Worm (Caenorhabditis elegans) whole organism, late embryonic: ENCODE measurements around the gene emb-5.

Source experiments
- C08G9.2 ChIP-seq: sonication (generic microtip); optimal IDR thresholded peaks from 2 replicates; lab custom pipeline; 2016; ENCODE audit warnings: mild to moderate bottlenecking, missing genetic modification characterization, moderate library complexity, missing compliant biosample characterization
- K09A11.1 ChIP-seq: sonication (generic microtip); optimal IDR thresholded peaks from 2 replicates; lab custom pipeline; 2017; ENCODE audit warnings: antibody characterized with exemption, mild to moderate bottlenecking, missing genetic modification characterization, missing compliant biosample characterization; ENCODE audit not compliant: insufficient read depth
- T23F11.4 ChIP-seq: fragments of 200-800 bp; sonication (Bioruptor generic); optimal IDR thresholded peaks from 2 replicates; lab custom pipeline; 2018; ENCODE audit warnings: mild to moderate bottlenecking, missing genetic modification characterization, missing compliant biosample characterization
- Y22D7AL.16 ChIP-seq: sonication (generic microtip); optimal IDR thresholded peaks from 2 replicates; lab custom pipeline; 2016; ENCODE audit warnings: missing genetic modification characterization, missing compliant biosample characterization
- ceh-14 ChIP-seq: sonication (generic microtip); optimal IDR thresholded peaks from 2 replicates; lab custom pipeline; 2016; ENCODE audit warnings: missing genotype, missing genetic modification characterization, missing compliant biosample characterization
- ceh-18 ChIP-seq: sonication (generic microtip); optimal IDR thresholded peaks from 2 replicates; lab custom pipeline; 2016; ENCODE audit warnings: missing genetic modification characterization, missing compliant biosample characterization
- ceh-19 ChIP-seq: fragments of 200-800 bp; sonication (Bioruptor generic); optimal IDR thresholded peaks from 2 replicates; lab custom pipeline; 2018; ENCODE audit warnings: mild to moderate bottlenecking, missing genetic modification characterization, missing compliant biosample characterization
- ceh-2 ChIP-seq: sonication (generic microtip); optimal IDR thresholded peaks from 2 replicates; lab custom pipeline; 2016; ENCODE audit warnings: missing genotype, missing genetic modification characterization, missing compliant biosample characterization
- ceh-24 ChIP-seq: sonication (generic microtip); optimal IDR thresholded peaks from 2 replicates; lab custom pipeline; 2016; ENCODE audit warnings: mild to moderate bottlenecking, missing genetic modification characterization, missing compliant biosample characterization
- ceh-31 ChIP-seq: sonication (generic microtip); optimal IDR thresholded peaks from 2 replicates; lab custom pipeline; 2016; ENCODE audit warnings: missing genetic modification characterization, missing compliant biosample characterization
- ceh-45 ChIP-seq: fragments of 200-800 bp; sonication (Bioruptor generic); IDR thresholded peaks from 2 replicates; pipeline ENCODE4 v1.3.6; 2022; ENCODE audit warnings: missing genetic modification reagents, missing genetic modification characterization, missing compliant biosample characterization
- ceh-9 ChIP-seq: sonication (generic microtip); optimal IDR thresholded peaks from 2 replicates; lab custom pipeline; 2016; ENCODE audit warnings: mild to moderate bottlenecking, missing genetic modification characterization, inconsistent platforms, missing compliant biosample characterization
- che-1 ChIP-seq: sonication (generic microtip); optimal IDR thresholded peaks from 2 replicates; lab custom pipeline; 2016; ENCODE audit warnings: mild to moderate bottlenecking, missing genetic modification characterization, missing compliant biosample characterization
- dmd-4 ChIP-seq: sonication (generic microtip); optimal IDR thresholded peaks from 2 replicates; lab custom pipeline; 2016; ENCODE audit warnings: borderline replicate concordance, missing genetic modification characterization, missing compliant biosample characterization
- dve-1 ChIP-seq: sonication (generic microtip); optimal IDR thresholded peaks from 2 replicates; lab custom pipeline; 2017; ENCODE audit warnings: antibody characterized with exemption, mild to moderate bottlenecking, missing genetic modification characterization, missing compliant biosample characterization
- elt-4 ChIP-seq: sonication (generic microtip); optimal IDR thresholded peaks from 2 replicates; lab custom pipeline; 2016; ENCODE audit warnings: missing genetic modification characterization, missing compliant biosample characterization
- ets-4 ChIP-seq: sonication (generic microtip); optimal IDR thresholded peaks from 2 replicates; lab custom pipeline; 2016; ENCODE audit warnings: missing genetic modification characterization, missing compliant biosample characterization
- eyg-1 ChIP-seq: sonication (generic microtip); optimal IDR thresholded peaks from 2 replicates; lab custom pipeline; 2016; ENCODE audit warnings: missing genotype, missing genetic modification characterization, missing compliant biosample characterization
- fax-1 ChIP-seq: sonication (generic microtip); optimal IDR thresholded peaks from 2 replicates; lab custom pipeline; 2016; ENCODE audit warnings: missing genotype, missing genetic modification characterization, missing compliant biosample characterization
- fkh-10 ChIP-seq: fragments of 150-350 bp; optimal IDR thresholded peaks from 2 replicates; lab custom pipeline; 2014; ENCODE audit warnings: missing biosample characterization, missing genetic modification reagents, missing genetic modification characterization
- fkh-6 ChIP-seq: sonication (generic microtip); optimal IDR thresholded peaks from 2 replicates; lab custom pipeline; 2016; ENCODE audit warnings: missing genetic modification characterization, missing compliant biosample characterization
- hlh-13 ChIP-seq: fragments of 200-800 bp; sonication (Bioruptor generic); optimal IDR thresholded peaks from 2 replicates; lab custom pipeline; 2018; ENCODE audit warnings: mild to moderate bottlenecking, missing genetic modification characterization, missing compliant biosample characterization
- hlh-30 ChIP-seq: sonication (generic microtip); optimal IDR thresholded peaks from 2 replicates; lab custom pipeline; 2017; ENCODE audit warnings: antibody characterized with exemption, missing genetic modification characterization, missing compliant biosample characterization; ENCODE audit not compliant: insufficient read depth
- hlh-6 ChIP-seq: sonication (generic microtip); optimal IDR thresholded peaks from 2 replicates; lab custom pipeline; 2016; ENCODE audit warnings: missing genotype, missing genetic modification characterization, missing compliant biosample characterization
- madf-2 ChIP-seq: sonication (generic microtip); optimal IDR thresholded peaks from 2 replicates; lab custom pipeline; 2017; ENCODE audit warnings: missing genetic modification characterization, missing compliant biosample characterization
- nfya-1 ChIP-seq: sonication (generic microtip); optimal IDR thresholded peaks from 2 replicates; lab custom pipeline; 2017; ENCODE audit warnings: missing genetic modification characterization, mild to moderate bottlenecking, missing compliant biosample characterization, antibody characterized with exemption, moderate library complexity
- nhr-11 ChIP-seq: fragments of 150-350 bp; optimal IDR thresholded peaks from 2 replicates; lab custom pipeline; 2014; ENCODE audit warnings: missing biosample characterization, missing genetic modification characterization
- nhr-232 ChIP-seq: sonication (generic microtip); optimal IDR thresholded peaks from 2 replicates; lab custom pipeline; 2016; ENCODE audit warnings: missing genetic modification characterization, missing compliant biosample characterization
- npax-4 ChIP-seq: sonication (generic microtip); optimal IDR thresholded peaks from 2 replicates; lab custom pipeline; 2016; ENCODE audit warnings: missing genetic modification characterization, missing compliant biosample characterization
- pag-3 ChIP-seq: sonication (generic microtip); optimal IDR thresholded peaks from 2 replicates; lab custom pipeline; 2016; ENCODE audit warnings: missing compliant biosample characterization, missing genetic modification characterization, borderline replicate concordance
- pha-2 ChIP-seq: sonication (generic microtip); optimal IDR thresholded peaks from 2 replicates; lab custom pipeline; 2017; ENCODE audit warnings: mild to moderate bottlenecking, missing genetic modification characterization, missing compliant biosample characterization
- pha-4 ChIP-seq: fragments of 150-350 bp; optimal IDR thresholded peaks from 2 replicates; lab custom pipeline; 2018; ENCODE audit warnings: missing biosample characterization, missing genetic modification reagents, missing genetic modification characterization
- pqm-1 ChIP-seq: sonication (generic microtip); optimal IDR thresholded peaks from 2 replicates; lab custom pipeline; 2016; ENCODE audit warnings: missing genetic modification characterization, missing compliant biosample characterization
- rnt-1 ChIP-seq: sonication (generic microtip); optimal IDR thresholded peaks from 2 replicates; lab custom pipeline; 2016; ENCODE audit warnings: missing genetic modification characterization, missing compliant biosample characterization
- sdc-2 ChIP-seq: sonication (generic microtip); optimal IDR thresholded peaks from 2 replicates; lab custom pipeline; 2016; ENCODE audit warnings: missing genotype, missing genetic modification characterization, missing compliant biosample characterization
- sox-4 ChIP-seq: sonication (generic microtip); optimal IDR thresholded peaks from 2 replicates; lab custom pipeline; 2017; ENCODE audit warnings: mild to moderate bottlenecking, missing genetic modification characterization, inconsistent platforms, missing compliant biosample characterization
- syd-9 ChIP-seq: sonication (generic microtip); optimal IDR thresholded peaks from 2 replicates; lab custom pipeline; 2016; ENCODE audit warnings: mild to moderate bottlenecking, missing genetic modification characterization, moderate library complexity, missing compliant biosample characterization
- tbx-2 ChIP-seq: sonication (generic microtip); optimal IDR thresholded peaks from 2 replicates; lab custom pipeline; 2016; ENCODE audit warnings: missing genetic modification characterization, missing compliant biosample characterization
- ttx-3 ChIP-seq: sonication (generic microtip); optimal IDR thresholded peaks from 2 replicates; lab custom pipeline; 2016; ENCODE audit warnings: missing genetic modification reagents, missing genetic modification characterization, missing compliant biosample characterization
- unc-3 ChIP-seq, 2 experiments: fragments of 200-800 bp in 1 of 2; sonication (Bioruptor generic) in 1 of 2; sonication (generic microtip) in 1 of 2; conservative IDR thresholded peaks in 1 of 2; optimal IDR thresholded peaks in 1 of 2; 2 replicates each; pipeline versions ENCODE4 v1.3.6 to Lab custom; 2016 to 2022; ENCODE audit warnings: missing compliant biosample characterization in 2 of 2, missing genetic modification characterization in 2 of 2, missing genetic modification reagents in 1 of 2
- unc-42 ChIP-seq: sonication (generic microtip); optimal IDR thresholded peaks from 2 replicates; lab custom pipeline; 2016; ENCODE audit warnings: missing genotype, missing genetic modification characterization, missing compliant biosample characterization
- unc-55 ChIP-seq: sonication (generic microtip); optimal IDR thresholded peaks from 2 replicates; lab custom pipeline; 2017; ENCODE audit warnings: missing biosample characterization, missing genetic modification reagents, missing genetic modification characterization
- zip-5 ChIP-seq: sonication (generic microtip); optimal IDR thresholded peaks from 2 replicates; lab custom pipeline; 2016; ENCODE audit warnings: missing genetic modification characterization, missing compliant biosample characterization

emb-5 gene

DNA sequence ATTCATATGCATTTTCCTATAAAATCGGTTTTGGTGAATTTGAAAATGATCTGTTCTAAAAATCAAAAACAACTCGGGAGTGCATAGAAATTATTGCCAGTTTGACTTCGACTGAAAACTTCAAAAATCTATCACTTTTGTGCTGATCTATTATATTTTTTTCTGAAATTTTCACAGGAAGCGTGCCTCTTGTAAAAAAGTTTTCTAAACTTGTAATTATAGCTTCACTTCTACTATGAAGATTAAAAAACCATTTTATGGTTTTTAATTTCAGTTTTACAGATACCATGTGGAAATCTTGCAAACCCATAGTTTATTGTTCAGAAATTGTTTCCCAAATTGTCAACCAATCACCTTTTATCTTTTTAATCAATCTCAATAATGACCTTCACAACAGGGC is 13.6 kb upstream of the emb-5 start, which contains the start of gene F17C8.9:
F17C8.9 (plus strand) TSS at position 301 of the 400 bp plus-strand sequence.
- TF ChIP-seq Y22D7AL.16 (tag; lab: Kevin White, UChicago) = no peak
- TF ChIP-seq ceh-45 = no peak
- no peak for TF ChIP-seq ttx-3 (tag; lab: Kevin White, UChicago)
- TF ChIP-seq fkh-10 (GFP tag; lab: Kevin White, UChicago) = no peak
- no peak for TF ChIP-seq ceh-19 (GFP tag; lab: Kevin White, UChicago)
- TF ChIP-seq pag-3 (tag; lab: Kevin White, UChicago) = no peak
- TF ChIP-seq dmd-4 (tag; lab: Kevin White, UChicago) = no peak
- no peak for TF ChIP-seq sdc-2 (tag; lab: Kevin White, UChicago)
- no peak for TF ChIP-seq dve-1 (tag; lab: Kevin White, UChicago)
- no peak for TF ChIP-seq fax-1 (tag; lab: Kevin White, UChicago)
- TF ChIP-seq ceh-24 (tag; lab: Kevin White, UChicago) = no peak
- TF ChIP-seq elt-4 = no peak
- no peak for TF ChIP-seq ceh-9
- TF ChIP-seq hlh-30 = no peak
- TF ChIP-seq ceh-2 (tag; lab: Kevin White, UChicago) = no peak
- no peak for TF ChIP-seq nhr-232 (tag; lab: Kevin White, UChicago)
- no peak for TF ChIP-seq K09A11.1 (tag; lab: Kevin White, UChicago)
- no peak for TF ChIP-seq madf-2
- TF ChIP-seq npax-4 (tag; lab: Kevin White, UChicago) = no peak
- TF ChIP-seq ceh-31 (tag; lab: Kevin White, UChicago) = no peak

DNA sequence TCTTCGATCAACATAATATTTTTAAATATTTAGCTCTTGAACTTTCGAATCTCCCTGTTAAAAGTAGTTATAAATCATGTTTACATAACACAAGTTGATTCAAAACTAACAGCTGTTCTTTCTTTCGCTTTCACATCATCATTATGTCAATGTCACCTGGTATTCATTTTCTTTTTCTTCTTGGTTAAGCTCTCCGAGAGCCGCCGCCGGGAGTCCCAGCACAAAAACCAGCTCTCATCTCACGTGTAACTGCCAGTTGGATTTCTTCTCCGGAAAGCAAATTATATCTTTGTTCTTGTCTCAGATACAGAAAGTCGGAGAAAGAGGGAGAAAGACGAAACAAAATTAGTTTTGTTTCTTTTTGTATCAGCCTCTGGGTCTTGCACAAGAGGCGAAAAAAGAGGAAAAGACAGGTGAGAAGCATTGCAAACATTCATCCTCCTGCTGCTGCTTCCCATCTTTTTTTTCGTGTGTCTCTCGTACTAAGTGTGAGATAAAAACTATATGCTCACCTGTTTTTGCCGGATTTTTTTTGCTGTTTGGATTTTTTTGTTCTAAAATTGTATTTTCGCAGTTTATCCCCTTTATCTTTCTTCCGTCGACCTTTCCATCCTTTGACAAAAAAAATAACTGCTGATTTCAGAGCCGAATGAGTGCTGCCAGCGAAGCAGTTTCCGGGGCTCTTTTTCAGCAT is 11.0 kb upstream of the emb-5 start, which contains the start of gene F17C8.3:
F17C8.3 (plus strand) TSS at position 644 of the 694 bp plus-strand sequence.
- TF ChIP-seq nhr-11 (no peak), ceh-18 (peak; percentile 69), sdc-2 (tag; lab: Kevin White, UChicago) (no peak)

- no peak for TF ChIP-seq hlh-13
- no peak for TF ChIP-seq zip-5 (tag; lab: Kevin White, UChicago)
- no peak for TF ChIP-seq dve-1 (tag; lab: Kevin White, UChicago)
- no peak for TF ChIP-seq ttx-3 (tag; lab: Kevin White, UChicago)
- peak; percentile 14 for TF ChIP-seq ceh-18
- peak; percentile 17 for TF ChIP-seq unc-42 (tag; lab: Kevin White, UChicago)
Observed at ce11 chrIII:4723922-4724321, 3.5 kb upstream of the emb-5 start.

DNA sequence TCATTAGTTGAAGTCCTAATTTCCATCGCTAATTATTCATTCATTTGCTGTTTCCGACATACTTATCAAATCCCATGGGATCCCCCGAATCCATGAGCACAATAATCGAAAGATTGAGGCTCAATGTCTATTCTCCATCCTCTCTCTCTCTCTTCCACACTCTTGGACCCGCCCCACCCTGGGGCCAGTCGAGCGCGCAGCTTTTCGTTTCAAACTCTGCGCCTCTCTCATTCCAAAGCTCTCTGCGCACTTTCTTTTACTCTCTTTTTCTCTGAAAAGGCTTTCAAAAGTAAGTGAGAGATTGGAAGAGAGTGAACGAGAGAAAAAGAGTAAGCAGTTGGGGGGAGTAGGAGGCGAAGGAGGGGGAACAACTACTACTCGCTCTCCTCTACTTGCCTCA is 1.3 kb upstream of the emb-5 start, which contains the start of gene acy-1:
acy-1 (plus strand) TSS at position 346 of the 400 bp plus-strand sequence.
- no peak for TF ChIP-seq pqm-1 (tag; lab: Kevin White, UChicago)
- TF ChIP-seq che-1 (tag; lab: Kevin White, UChicago) = no peak
- TF ChIP-seq K09A11.1 (tag; lab: Kevin White, UChicago) = no peak
- TF ChIP-seq syd-9 (tag; lab: Kevin White, UChicago) = peak; percentile 1
- TF ChIP-seq dve-1 (tag; lab: Kevin White, UChicago) = peak; percentile 61
- peak; percentile 65 for TF ChIP-seq C08G9.2 (tag; lab: Kevin White, UChicago)
- TF ChIP-seq ets-4 (tag; lab: Kevin White, UChicago) = peak; percentile 50
- peak; percentile 40 for TF ChIP-seq sdc-2 (tag; lab: Kevin White, UChicago)
- no peak for TF ChIP-seq hlh-6 (tag; lab: Kevin White, UChicago)
- TF ChIP-seq eyg-1 (tag; lab: Kevin White, UChicago) = peak; percentile 0
- TF ChIP-seq rnt-1 (tag; lab: Kevin White, UChicago) = peak; percentile 67
- peak; percentile 79 for TF ChIP-seq tbx-2 (tag; lab: Kevin White, UChicago)
- TF ChIP-seq nfya-1 = peak; percentile 90
- peak; percentile 90 for TF ChIP-seq unc-55 (GFP tag; lab: Kevin White, UChicago)
- no peak for TF ChIP-seq fkh-6 (tag; lab: Kevin White, UChicago)
- TF ChIP-seq ttx-3 (tag; lab: Kevin White, UChicago) = no peak
- TF ChIP-seq ceh-9 = no peak
- TF ChIP-seq hlh-30 = peak; percentile 38
- peak; percentile 89 for TF ChIP-seq ceh-18
- TF ChIP-seq unc-42 (tag; lab: Kevin White, UChicago) = peak; percentile 80
- peak; percentile 77 for TF ChIP-seq ceh-14 (tag; lab: Kevin White, UChicago)
- peak; percentile 57; the same call in 1 of the 2 replicates for TF ChIP-seq unc-3 (GFP tag; conservative IDR thresholded peaks at IDR 0.05; lab: Robert Waterston, UW)
- peak; percentile 91 for TF ChIP-seq unc-3 (tag; optimal IDR thresholded peaks at IDR 0.05; lab: Kevin White, UChicago)
- peak; percentile 25 for TF ChIP-seq sox-4 (tag; lab: Kevin White, UChicago)
- no peak for TF ChIP-seq pha-4 (tag; lab: Kevin White, UChicago)
- TF ChIP-seq T23F11.4 (GFP tag; lab: Kevin White, UChicago) = no peak
- no peak for TF ChIP-seq pha-2 (tag; lab: Kevin White, UChicago)
- TF ChIP-seq ceh-2 (tag; lab: Kevin White, UChicago) = peak; percentile 38
- TF ChIP-seq ceh-31 (tag; lab: Kevin White, UChicago) = peak; percentile 84
